Worm (Caenorhabditis elegans) whole organism, late embryonic: ENCODE measurements around the gene ilys-4.

ENCODE experiments used
- F13H6.1 ChIP-seq: sonication (generic microtip); optimal IDR thresholded peaks from 2 replicates; lab custom pipeline; 2016; ENCODE audit warnings: missing genetic modification characterization, missing compliant biosample characterization
- K09A11.1 ChIP-seq: sonication (generic microtip); optimal IDR thresholded peaks from 2 replicates; lab custom pipeline; 2017; ENCODE audit warnings: antibody characterized with exemption, mild to moderate bottlenecking, missing genetic modification characterization, missing compliant biosample characterization; ENCODE audit not compliant: insufficient read depth
- T23F11.4 ChIP-seq: fragments of 200-800 bp; sonication (Bioruptor generic); optimal IDR thresholded peaks from 2 replicates; lab custom pipeline; 2018; ENCODE audit warnings: mild to moderate bottlenecking, missing genetic modification characterization, missing compliant biosample characterization
- ahr-1 ChIP-seq: sonication (generic microtip); optimal IDR thresholded peaks from 2 replicates; lab custom pipeline; 2016; ENCODE audit warnings: missing genetic modification characterization, missing compliant biosample characterization
- ceh-14 ChIP-seq: sonication (generic microtip); optimal IDR thresholded peaks from 2 replicates; lab custom pipeline; 2016; ENCODE audit warnings: missing genotype, missing genetic modification characterization, missing compliant biosample characterization
- ceh-19 ChIP-seq: fragments of 200-800 bp; sonication (Bioruptor generic); optimal IDR thresholded peaks from 2 replicates; lab custom pipeline; 2018; ENCODE audit warnings: mild to moderate bottlenecking, missing genetic modification characterization, missing compliant biosample characterization
- ceh-2 ChIP-seq: sonication (generic microtip); optimal IDR thresholded peaks from 2 replicates; lab custom pipeline; 2016; ENCODE audit warnings: missing genotype, missing genetic modification characterization, missing compliant biosample characterization
- ceh-22 ChIP-seq: sonication (generic microtip); optimal IDR thresholded peaks from 2 replicates; lab custom pipeline; 2017; ENCODE audit warnings: missing biosample characterization, missing genetic modification characterization
- ceh-30 ChIP-seq: fragments of 150-350 bp; optimal IDR thresholded peaks from 2 replicates; lab custom pipeline; 2014; ENCODE audit warnings: missing biosample characterization, missing genetic modification characterization
- ceh-31 ChIP-seq: sonication (generic microtip); optimal IDR thresholded peaks from 2 replicates; lab custom pipeline; 2016; ENCODE audit warnings: missing genetic modification characterization, missing compliant biosample characterization
- ceh-34 ChIP-seq: sonication (generic microtip); optimal IDR thresholded peaks from 2 replicates; lab custom pipeline; 2016; ENCODE audit warnings: mild to moderate bottlenecking, missing genetic modification characterization, missing compliant biosample characterization
- ceh-45 ChIP-seq: fragments of 200-800 bp; sonication (Bioruptor generic); IDR thresholded peaks from 2 replicates; pipeline ENCODE4 v1.3.6; 2022; ENCODE audit warnings: missing genetic modification reagents, missing genetic modification characterization, missing compliant biosample characterization
- ceh-6 ChIP-seq: fragments of 200-800 bp; sonication (Bioruptor generic); optimal IDR thresholded peaks from 2 replicates; lab custom pipeline; 2018; ENCODE audit warnings: mild to moderate bottlenecking, missing genetic modification characterization, missing compliant biosample characterization
- ceh-9 ChIP-seq: sonication (generic microtip); optimal IDR thresholded peaks from 2 replicates; lab custom pipeline; 2016; ENCODE audit warnings: mild to moderate bottlenecking, missing genetic modification characterization, inconsistent platforms, missing compliant biosample characterization
- dmd-4 ChIP-seq: sonication (generic microtip); optimal IDR thresholded peaks from 2 replicates; lab custom pipeline; 2016; ENCODE audit warnings: borderline replicate concordance, missing genetic modification characterization, missing compliant biosample characterization
- elt-2 ChIP-seq: sonication (generic microtip); optimal IDR thresholded peaks from 2 replicates; lab custom pipeline; 2016; ENCODE audit warnings: missing genetic modification reagents, missing genetic modification characterization, missing compliant biosample characterization
- eyg-1 ChIP-seq: sonication (generic microtip); optimal IDR thresholded peaks from 2 replicates; lab custom pipeline; 2016; ENCODE audit warnings: missing genotype, missing genetic modification characterization, missing compliant biosample characterization
- gmeb-2 ChIP-seq: sonication (generic microtip); optimal IDR thresholded peaks from 2 replicates; lab custom pipeline; 2016; ENCODE audit warnings: missing genetic modification characterization, inconsistent platforms, missing compliant biosample characterization
- hlh-13 ChIP-seq: fragments of 200-800 bp; sonication (Bioruptor generic); optimal IDR thresholded peaks from 2 replicates; lab custom pipeline; 2018; ENCODE audit warnings: mild to moderate bottlenecking, missing genetic modification characterization, missing compliant biosample characterization
- hlh-15 ChIP-seq: sonication (generic microtip); optimal IDR thresholded peaks from 2 replicates; lab custom pipeline; 2016; ENCODE audit warnings: missing genetic modification characterization, missing compliant biosample characterization
- hlh-30 ChIP-seq: sonication (generic microtip); optimal IDR thresholded peaks from 2 replicates; lab custom pipeline; 2017; ENCODE audit warnings: antibody characterized with exemption, missing genetic modification characterization, missing compliant biosample characterization; ENCODE audit not compliant: insufficient read depth
- hlh-6 ChIP-seq: sonication (generic microtip); optimal IDR thresholded peaks from 2 replicates; lab custom pipeline; 2016; ENCODE audit warnings: missing genotype, missing genetic modification characterization, missing compliant biosample characterization
- madf-2 ChIP-seq: sonication (generic microtip); optimal IDR thresholded peaks from 2 replicates; lab custom pipeline; 2017; ENCODE audit warnings: missing genetic modification characterization, missing compliant biosample characterization
- npax-4 ChIP-seq: sonication (generic microtip); optimal IDR thresholded peaks from 2 replicates; lab custom pipeline; 2016; ENCODE audit warnings: missing genetic modification characterization, missing compliant biosample characterization
- odd-2 ChIP-seq: sonication (generic microtip); optimal IDR thresholded peaks from 2 replicates; lab custom pipeline; 2017; ENCODE audit warnings: antibody characterized with exemption, mild to moderate bottlenecking, missing genetic modification characterization, missing compliant biosample characterization
- pag-3 ChIP-seq: sonication (generic microtip); optimal IDR thresholded peaks from 2 replicates; lab custom pipeline; 2016; ENCODE audit warnings: missing compliant biosample characterization, missing genetic modification characterization, borderline replicate concordance
- pat-9 ChIP-seq: fragments of 200-800 bp; sonication (Bioruptor generic); optimal IDR thresholded peaks from 2 replicates; lab custom pipeline; 2018; ENCODE audit warnings: mild to moderate bottlenecking, missing genetic modification characterization, moderate library complexity, missing compliant biosample characterization
- pros-1 ChIP-seq: fragments of 150-350 bp; optimal IDR thresholded peaks from 2 replicates; lab custom pipeline; 2014; ENCODE audit warnings: missing biosample characterization, missing genetic modification reagents, missing genetic modification characterization
- rnt-1 ChIP-seq: sonication (generic microtip); optimal IDR thresholded peaks from 2 replicates; lab custom pipeline; 2016; ENCODE audit warnings: missing genetic modification characterization, missing compliant biosample characterization
- sox-2 ChIP-seq: fragments of 200-800 bp; sonication (Bioruptor generic); IDR thresholded peaks from 2 replicates; pipeline ENCODE4 v1.3.6; 2022; ENCODE audit warnings: missing genetic modification reagents, missing genetic modification characterization, missing compliant biosample characterization
- syd-9 ChIP-seq: sonication (generic microtip); optimal IDR thresholded peaks from 2 replicates; lab custom pipeline; 2016; ENCODE audit warnings: mild to moderate bottlenecking, missing genetic modification characterization, moderate library complexity, missing compliant biosample characterization
- tbx-2 ChIP-seq: sonication (generic microtip); optimal IDR thresholded peaks from 2 replicates; lab custom pipeline; 2016; ENCODE audit warnings: missing genetic modification characterization, missing compliant biosample characterization
- unc-3 ChIP-seq, 2 experiments: fragments of 200-800 bp in 1 of 2; sonication (Bioruptor generic) in 1 of 2; sonication (generic microtip) in 1 of 2; conservative IDR thresholded peaks in 1 of 2; optimal IDR thresholded peaks in 1 of 2; 2 replicates each; pipeline versions ENCODE4 v1.3.6 to Lab custom; 2016 to 2022; ENCODE audit warnings: missing compliant biosample characterization in 2 of 2, missing genetic modification characterization in 2 of 2, missing genetic modification reagents in 1 of 2
- unc-42 ChIP-seq: sonication (generic microtip); optimal IDR thresholded peaks from 2 replicates; lab custom pipeline; 2016; ENCODE audit warnings: missing genotype, missing genetic modification characterization, missing compliant biosample characterization
- zip-5 ChIP-seq: sonication (generic microtip); optimal IDR thresholded peaks from 2 replicates; lab custom pipeline; 2016; ENCODE audit warnings: missing genetic modification characterization, missing compliant biosample characterization

Gene ilys-4

DNA sequence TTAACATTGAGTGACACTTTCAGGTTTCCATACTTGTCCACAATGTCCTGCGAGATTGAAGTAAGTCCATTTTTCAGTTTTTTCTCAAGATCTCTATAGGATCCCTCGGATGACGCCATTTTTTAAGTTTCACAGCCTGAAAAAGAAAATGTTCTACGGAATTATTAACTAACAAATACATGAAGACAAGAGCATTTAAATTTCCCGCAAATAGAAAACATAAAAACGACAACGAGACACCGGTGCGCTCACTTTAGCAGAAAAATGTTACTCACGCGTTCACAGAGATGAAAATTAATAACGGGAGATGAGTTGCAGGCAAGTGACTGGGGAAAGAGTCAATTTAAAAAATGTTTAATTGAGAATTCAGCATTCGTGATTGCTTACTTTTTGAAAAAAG lies 49.1 kb upstream of the ilys-4 start, which contains the start of gene czw-1:
Gene czw-1 (minus strand): TSS at position 369 of the 400 bp plus-strand sequence.
- TF ChIP-seq eyg-1 (tag; lab: Kevin White, UChicago) (no peak), ceh-22 (tag; lab: Kevin White, UChicago) (no peak), odd-2 (tag; lab: Kevin White, UChicago) (no peak), rnt-1 (tag; lab: Kevin White, UChicago) (no peak), hlh-30 (tag; lab: Kevin White, UChicago) (no peak), unc-3 (GFP tag; conservative IDR thresholded peaks at IDR 0.05; lab: Robert Waterston, UW) (no peak), unc-3 (tag; optimal IDR thresholded peaks at IDR 0.05; lab: Kevin White, UChicago) (no peak), gmeb-2 (tag; lab: Kevin White, UChicago) (no peak), ceh-2 (tag; lab: Kevin White, UChicago) (no peak), npax-4 (tag; lab: Kevin White, UChicago) (no peak), elt-2 (tag; lab: Kevin White, UChicago) (no peak), hlh-15 (tag; lab: Kevin White, UChicago) (no peak), ahr-1 (tag; lab: Kevin White, UChicago) (no peak), ceh-19 (GFP tag; lab: Kevin White, UChicago) (no peak), ceh-14 (tag; lab: Kevin White, UChicago) (no peak)
- TF ChIP-seq, all 69 proteins: peak for 0

DNA sequence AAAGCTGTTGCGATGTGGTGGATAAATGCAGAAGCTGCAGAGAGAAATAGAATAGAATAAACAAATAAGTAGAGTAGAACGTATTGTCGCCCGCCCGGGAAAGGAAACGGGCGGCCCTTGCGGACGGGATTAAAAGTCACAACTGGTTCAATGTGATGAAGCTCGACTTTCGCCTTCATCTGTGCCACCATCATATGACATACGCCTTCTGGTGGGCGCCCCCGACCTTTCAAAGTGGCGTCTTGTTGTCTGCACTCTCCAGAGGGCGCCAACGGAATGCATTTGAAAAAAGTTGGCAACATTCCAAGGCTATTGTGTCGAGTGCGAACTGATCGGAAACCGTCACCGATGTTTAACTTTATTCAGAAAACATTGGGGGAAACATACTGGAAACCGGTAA lies 45.9 kb upstream of the ilys-4 start:
- no peak for TF ChIP-seq dmd-4
- peak; percentile 27 for TF ChIP-seq ceh-34

DNA sequence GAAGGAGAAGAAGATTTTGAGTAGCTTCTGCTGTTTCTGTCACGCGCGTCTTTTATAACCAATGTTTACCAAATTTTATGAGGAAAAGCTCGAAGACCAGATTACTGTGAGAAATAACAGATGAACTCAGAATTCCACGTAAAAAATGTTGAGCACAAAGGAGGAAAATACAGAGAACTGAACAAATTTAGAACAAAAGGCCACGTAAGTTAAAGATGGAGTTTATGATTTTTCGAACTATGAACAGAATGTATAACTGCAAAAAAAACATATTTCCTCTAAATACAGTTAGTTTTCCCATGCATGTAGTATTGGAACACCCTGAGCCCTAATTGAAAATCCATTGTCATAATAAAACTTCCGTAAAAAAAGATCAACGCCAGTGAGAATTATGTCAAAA lies 43.6 kb upstream of the ilys-4 start, which contains the start of gene exc-9:
Gene exc-9 (minus strand): TSS at position 101 of the 400 bp plus-strand sequence.
- TF ChIP-seq K09A11.1 (no peak), ceh-9 (tag; lab: Kevin White, UChicago) (no peak), ceh-31 (no peak), hlh-15 (tag; lab: Kevin White, UChicago) (no peak), hlh-30 (tag; lab: Kevin White, UChicago) (no peak)

DNA sequence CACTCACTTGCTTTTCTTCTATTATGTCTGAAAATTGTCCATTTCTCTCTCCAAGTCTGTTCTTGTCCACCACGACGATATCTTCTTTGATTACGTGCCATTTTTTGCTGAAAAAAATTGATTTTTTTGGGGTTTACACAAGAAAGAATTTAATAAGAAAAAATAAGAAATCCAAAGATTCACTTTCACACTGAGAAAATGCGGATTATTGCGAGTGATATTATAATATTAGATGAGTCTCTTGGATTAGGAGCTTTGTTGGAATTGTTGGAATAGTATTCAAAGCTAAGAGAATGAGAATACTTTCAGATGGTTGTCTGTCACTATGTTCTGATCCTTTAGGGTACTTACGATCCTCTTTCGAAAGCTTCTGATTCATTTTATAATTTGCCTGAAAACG lies 41.5 kb upstream of the ilys-4 start, which contains the start of gene F20D12.7:
Gene F20D12.7 (minus strand): TSS at position 101 of the 400 bp plus-strand sequence.
- TF ChIP-seq hlh-13 (GFP tag; lab: Kevin White, UChicago), result no peak
- no peak for TF ChIP-seq sox-2
- TF ChIP-seq, all 69 proteins: peak for 0

DNA sequence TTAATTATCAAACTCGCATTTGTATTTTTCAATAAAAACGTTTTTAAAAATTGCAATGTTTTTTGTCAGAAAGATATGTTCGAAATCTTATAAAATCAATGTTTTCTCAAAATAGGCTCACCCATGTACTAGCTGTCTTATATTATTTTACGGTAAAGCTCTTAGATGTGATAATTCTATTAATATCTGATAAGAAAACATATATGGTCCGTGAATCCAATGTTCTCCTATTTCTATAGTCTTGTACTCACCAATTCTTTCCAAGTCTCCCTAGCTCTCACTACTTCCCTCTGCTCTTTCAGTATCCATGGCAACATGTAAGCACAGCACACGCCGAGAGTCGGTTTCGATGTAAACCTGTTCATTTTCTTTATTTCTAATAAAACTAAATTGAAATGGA lies 36.4 kb upstream of the ilys-4 start, which contains the start of gene bbs-2:
Gene bbs-2 (plus strand): TSS at position 301 of the 400 bp plus-strand sequence.
- TF ChIP-seq pat-9 (tag; lab: Kevin White, UChicago), result no peak
- TF ChIP-seq tbx-2, result no peak
- no peak for TF ChIP-seq ceh-6 (GFP tag; lab: Kevin White, UChicago)
- TF ChIP-seq rnt-1 (tag; lab: Kevin White, UChicago), result no peak
- no peak for TF ChIP-seq ceh-30
- no peak for TF ChIP-seq zip-5 (tag; lab: Kevin White, UChicago)
- no peak for TF ChIP-seq npax-4 (tag; lab: Kevin White, UChicago)
- no peak for TF ChIP-seq madf-2 (tag; lab: Kevin White, UChicago)
- TF ChIP-seq ceh-2 (tag; lab: Kevin White, UChicago), result no peak
- no peak for TF ChIP-seq pros-1 (tag; lab: Kevin White, UChicago)
- no peak for TF ChIP-seq unc-42 (tag; lab: Kevin White, UChicago)
- TF ChIP-seq pag-3 (tag; lab: Kevin White, UChicago), result no peak
- no peak for TF ChIP-seq ceh-22 (tag; lab: Kevin White, UChicago)

DNA sequence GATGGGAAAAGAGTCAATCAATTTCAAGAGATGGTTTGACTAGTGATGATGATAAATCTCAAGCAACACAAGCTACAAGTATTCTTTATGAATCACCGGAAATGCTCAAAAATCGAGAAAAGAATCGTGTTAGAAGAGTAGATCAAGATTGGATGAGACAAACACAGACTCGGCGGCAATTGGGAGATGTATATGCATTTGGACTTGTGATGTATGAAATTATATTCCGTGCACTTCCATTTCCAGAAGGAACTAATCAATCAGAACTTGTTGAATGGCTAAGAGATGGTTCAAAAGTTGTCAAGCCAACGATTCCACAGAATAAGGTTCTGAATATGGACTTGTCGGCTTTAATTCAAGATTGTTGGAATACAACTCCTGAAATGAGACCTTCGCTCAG lies 34.5 kb upstream of the ilys-4 start:
- TF ChIP-seq F13H6.1, result no peak
- TF ChIP-seq ceh-19 (GFP tag; lab: Kevin White, UChicago), result no peak
- no peak for TF ChIP-seq hlh-6 (tag; lab: Kevin White, UChicago)
- no peak for TF ChIP-seq T23F11.4 (GFP tag; lab: Kevin White, UChicago)
- TF ChIP-seq odd-2 (tag; lab: Kevin White, UChicago), result no peak
- TF ChIP-seq dmd-4, result no peak
- no peak for TF ChIP-seq ceh-45
- no peak for TF ChIP-seq syd-9
- TF ChIP-seq, all 69 proteins: peak for 0
